Fruit fly (Drosophila melanogaster) whole organism, pupa: ENCODE results near the gene Nemp.

Experiments used
- CG12605 ChIP-seq: fragments of 200-800 bp; sonication (Bioruptor generic); IDR thresholded peaks from 2 replicates; pipeline ENCODE4 v1.3.6; 2022; ENCODE audit warnings: missing biosample characterization, missing genetic modification characterization
- CG8301 ChIP-seq: fragments of 200-800 bp; sonication (Bioruptor generic); optimal IDR thresholded peaks from 2 replicates; lab custom pipeline; 2018; ENCODE audit warnings: missing biosample characterization, mild to moderate bottlenecking, missing genetic modification characterization
- CG9948 ChIP-seq: fragments of 200-800 bp; sonication (Bioruptor generic); optimal IDR thresholded peaks from 2 replicates; lab custom pipeline; 2018; ENCODE audit warnings: missing biosample characterization, mild to moderate bottlenecking, missing genetic modification characterization, moderate library complexity
- D1 ChIP-seq: fragments of 200-800 bp; sonication (Bioruptor generic); optimal IDR thresholded peaks from 2 replicates; lab custom pipeline; 2018; ENCODE audit warnings: missing biosample characterization, mild to moderate bottlenecking, missing genetic modification characterization, moderate library complexity
- EcR ChIP-seq: fragments of 200-800 bp; sonication (Bioruptor generic); optimal IDR thresholded peaks from 3 replicates; lab custom pipeline; 2019; ENCODE audit warnings: missing biosample characterization, missing genetic modification characterization, mild to moderate bottlenecking, moderate library complexity, missing genetic modification reagents
- Pif1A ChIP-seq: fragments of 200-800 bp; sonication (Bioruptor generic); optimal IDR thresholded peaks from 3 replicates; lab custom pipeline; 2016; ENCODE audit warnings: missing biosample characterization, missing genetic modification characterization
- Pif1B ChIP-seq: fragments of 200-800 bp; sonication (Bioruptor generic); optimal IDR thresholded peaks from 3 replicates; lab custom pipeline; 2016; ENCODE audit warnings: missing biosample characterization, missing genetic modification characterization
- Snoo ChIP-seq: fragments of 200-800 bp; sonication (Bioruptor generic); optimal IDR thresholded peaks from 3 replicates; lab custom pipeline; 2017; ENCODE audit warnings: missing biosample characterization, mild to moderate bottlenecking, missing genetic modification characterization, inconsistent platforms
- fd96Ca ChIP-seq: fragments of 200-800 bp; sonication (Bioruptor generic); IDR thresholded peaks from 3 replicates; pipeline ENCODE4 v1.3.6; 2022; ENCODE audit warnings: missing biosample characterization, missing genetic modification characterization
- gl ChIP-seq: fragments of 200-800 bp; sonication (Bioruptor generic); optimal IDR thresholded peaks from 2 replicates; lab custom pipeline; 2018; ENCODE audit warnings: missing biosample characterization, mild to moderate bottlenecking, missing genetic modification characterization
- rn ChIP-seq: fragments of 200-800 bp; sonication (Bioruptor generic); IDR thresholded peaks from 2 replicates; pipeline ENCODE4 v1.3.6; 2022; ENCODE audit warnings: missing biosample characterization, missing genetic modification characterization

DNA sequence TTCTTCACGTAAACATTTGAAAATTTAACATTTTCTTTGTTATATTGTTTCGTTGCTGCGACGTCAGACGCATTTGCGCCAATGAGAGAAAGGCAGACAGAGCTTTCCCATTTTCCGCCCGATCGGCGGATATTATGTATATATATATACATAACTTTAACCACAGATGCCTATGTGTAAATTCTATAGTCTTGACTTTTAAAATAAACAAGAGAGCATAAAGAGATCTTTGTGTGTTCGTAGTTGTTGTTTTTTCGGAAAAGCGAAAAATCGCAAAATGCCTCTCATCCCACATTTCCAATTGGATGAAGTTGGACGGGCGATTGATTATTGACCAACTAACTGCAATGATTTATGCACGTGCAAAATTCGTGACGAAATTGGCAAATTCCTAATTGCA is 21.8 kb upstream of the Nemp start, which contains the start of gene CG13012:
- no peak for TF ChIP-seq D1 (tag; lab: Kevin White, UChicago)
- no peak for TF ChIP-seq CG8301 (tag; lab: Kevin White, UChicago)
- TF ChIP-seq fd96Ca: no peak
- TF ChIP-seq CG9948 (tag; lab: Kevin White, UChicago): no peak
- no peak for TF ChIP-seq CG12605 (GFP tag; lab: Robert Waterston, UW)
- TF ChIP-seq EcR (GFP tag; lab: Kevin White, UChicago): no peak
- no peak for TF ChIP-seq rn
- TF ChIP-seq Pif1A (GFP tag; lab: Kevin White, UChicago): no peak
- no peak for TF ChIP-seq gl (tag; lab: Kevin White, UChicago)
- TF ChIP-seq Pif1B (GFP tag; lab: Kevin White, UChicago): no peak
- no peak for TF ChIP-seq Snoo (tag; lab: Kevin White, UChicago)
